Fruit fly (Drosophila melanogaster) whole organism: Measurements from ENCODE around the gene Rab8.

Source experiments
- Dll ChIP-seq: fragments of >200 bp; optimal IDR thresholded peaks from 2 replicates; lab custom pipeline; 2017
- psq ChIP-seq: fragments of >200 bp; optimal IDR thresholded peaks from 2 replicates; lab custom pipeline; 2017

- no peak for TF ChIP-seq Dll
- TF ChIP-seq psq (lab: Kevin White, UChicago): no peak
Measured at dm6 chr3L:19896892-19897684, 26.2 kb upstream of the Rab8 start.
